Worm (Caenorhabditis elegans) whole organism, L2 larva: ENCODE data around the gene C38D9.2.
A peak's percentile ranks its signal among the peaks of the same experiment; 100 is the strongest.
"Not testable (repeated sequence)": the region's sequence is repeated elsewhere in the genome, so short reads cannot be mapped to it uniquely, and the experiment has no call there.

Experiments used
- C34F6.9 ChIP-seq: fragments of 150-350 bp; optimal IDR thresholded peaks from 2 replicates; lab custom pipeline; 2014; ENCODE audit warnings: missing biosample characterization, missing genetic modification characterization
- F13H6.1 ChIP-seq: sonication (generic microtip); optimal IDR thresholded peaks from 2 replicates; lab custom pipeline; 2016; ENCODE audit warnings: missing genetic modification characterization, missing compliant biosample characterization
- R02D3.7 ChIP-seq: fragments of 150-350 bp; optimal IDR thresholded peaks from 2 replicates; lab custom pipeline; 2014; ENCODE audit warnings: missing biosample characterization, missing genetic modification characterization
- Y55F3AM.14 ChIP-seq: fragments of 200-800 bp; sonication (Bioruptor generic); optimal IDR thresholded peaks from 2 replicates; lab custom pipeline; 2018; ENCODE audit warnings: mild to moderate bottlenecking, missing genetic modification characterization, missing compliant biosample characterization
- ZK546.5 ChIP-seq: sonication (generic microtip); optimal IDR thresholded peaks from 2 replicates; lab custom pipeline; 2017; ENCODE audit warnings: missing biosample characterization, missing genetic modification characterization
- ama-1 ChIP-seq: fragments of 150-350 bp; optimal IDR thresholded peaks from 2 replicates; lab custom pipeline; 2018; ENCODE audit warnings: inconsistent platforms
- ceh-16 ChIP-seq: fragments of 150-350 bp; optimal IDR thresholded peaks from 2 replicates; lab custom pipeline; 2014; ENCODE audit warnings: missing biosample characterization, missing genetic modification characterization
- ceh-82 ChIP-seq: fragments of 150-350 bp; optimal IDR thresholded peaks from 2 replicates; lab custom pipeline; 2014; ENCODE audit warnings: missing biosample characterization, missing genetic modification characterization
- crh-2 ChIP-seq: sonication (generic microtip); optimal IDR thresholded peaks from 2 replicates; lab custom pipeline; 2017; ENCODE audit warnings: missing biosample characterization, missing genetic modification characterization
- dmd-4 ChIP-seq: sonication (generic microtip); optimal IDR thresholded peaks from 2 replicates; lab custom pipeline; 2017; ENCODE audit warnings: missing biosample characterization, missing genetic modification characterization
- egl-27 ChIP-seq: sonication (generic microtip); optimal IDR thresholded peaks from 3 replicates; lab custom pipeline; 2017; ENCODE audit warnings: missing biosample characterization, missing genetic modification reagents, missing genetic modification characterization
- elt-1 ChIP-seq: fragments of 150-350 bp; optimal IDR thresholded peaks from 2 replicates; lab custom pipeline; 2014; ENCODE audit warnings: missing biosample characterization, missing genetic modification characterization
- elt-3 ChIP-seq: sonication (generic microtip); optimal IDR thresholded peaks from 2 replicates; lab custom pipeline; 2017; ENCODE audit warnings: missing biosample characterization, missing genetic modification characterization
- fos-1 ChIP-seq: fragments of 150-350 bp; optimal IDR thresholded peaks from 2 replicates; lab custom pipeline; 2014; ENCODE audit warnings: missing biosample characterization, missing genetic modification characterization
- gmeb-1 ChIP-seq: fragments of 150-350 bp; optimal IDR thresholded peaks from 2 replicates; lab custom pipeline; 2014; ENCODE audit warnings: missing biosample characterization, missing genetic modification characterization
- lin-13 ChIP-seq: fragments of 150-350 bp; optimal IDR thresholded peaks from 2 replicates; lab custom pipeline; 2014; ENCODE audit warnings: missing biosample characterization, missing genetic modification reagents, missing genetic modification characterization
- lin-39 ChIP-seq: fragments of 150-350 bp; optimal IDR thresholded peaks from 2 replicates; lab custom pipeline; 2014; ENCODE audit warnings: missing biosample characterization, missing genetic modification reagents, missing genetic modification characterization
- nhr-10 ChIP-seq: sonication (generic microtip); optimal IDR thresholded peaks from 2 replicates; lab custom pipeline; 2017; ENCODE audit warnings: missing biosample characterization, missing genetic modification characterization
- nhr-129 ChIP-seq: fragments of 150-350 bp; optimal IDR thresholded peaks from 2 replicates; lab custom pipeline; 2014; ENCODE audit warnings: missing biosample characterization, missing genetic modification characterization
- nhr-23 ChIP-seq: fragments of 150-350 bp; optimal IDR thresholded peaks from 2 replicates; lab custom pipeline; 2014; ENCODE audit warnings: missing biosample characterization, missing genetic modification reagents, missing genetic modification characterization
- nhr-237 ChIP-seq: fragments of 150-350 bp; optimal IDR thresholded peaks from 2 replicates; lab custom pipeline; 2014; ENCODE audit warnings: missing biosample characterization, missing genetic modification characterization
- nhr-6 ChIP-seq: fragments of 150-350 bp; optimal IDR thresholded peaks from 2 replicates; lab custom pipeline; 2014; ENCODE audit warnings: missing biosample characterization, missing genetic modification characterization
- nhr-77 ChIP-seq: fragments of 150-350 bp; optimal IDR thresholded peaks from 2 replicates; lab custom pipeline; 2014; ENCODE audit warnings: missing biosample characterization, missing genetic modification characterization
- peb-1 ChIP-seq: fragments of 150-350 bp; optimal IDR thresholded peaks from 2 replicates; lab custom pipeline; 2014; ENCODE audit warnings: missing biosample characterization, missing genetic modification characterization
- sem-4 ChIP-seq: fragments of 150-350 bp; optimal IDR thresholded peaks from 2 replicates; lab custom pipeline; 2014; ENCODE audit warnings: missing biosample characterization, missing genetic modification reagents, missing genetic modification characterization
- skn-1 ChIP-seq: sonication (generic microtip); optimal IDR thresholded peaks from 2 replicates; lab custom pipeline; 2017; ENCODE audit warnings: missing biosample characterization, missing genetic modification characterization
- snpc-4 ChIP-seq: fragments of 150-350 bp; optimal IDR thresholded peaks from 2 replicates; lab custom pipeline; 2014; ENCODE audit warnings: missing biosample characterization, missing genetic modification characterization
- unc-39 ChIP-seq: fragments of 150-350 bp; optimal IDR thresholded peaks from 2 replicates; lab custom pipeline; 2014; ENCODE audit warnings: missing biosample characterization, missing genetic modification characterization
- unc-55 ChIP-seq: fragments of 150-350 bp; sonication (generic microtip); optimal IDR thresholded peaks from 3 replicates; lab custom pipeline; 2014; ENCODE audit warnings: missing biosample characterization, missing genetic modification reagents, missing genetic modification characterization
- ztf-4 ChIP-seq: fragments of 150-350 bp; optimal IDR thresholded peaks from 2 replicates; lab custom pipeline; 2014; ENCODE audit warnings: missing biosample characterization, missing genetic modification characterization

The C38D9.2 gene

ce11 chrV:17558946-17559345 is 8.0 kb upstream of the C38D9.2 start, which contains the start of gene fbxa-172:
TSS of gene fbxa-172 (plus strand) at chrV:17559246.
- no peak for TF ChIP-seq Y55F3AM.14 (GFP tag; lab: Kevin White, UChicago)
- no peak for TF ChIP-seq ztf-4

- no peak for TF ChIP-seq ama-1 (lab: Kevin White, UChicago)
- no peak for TF ChIP-seq elt-1 (tag; lab: Kevin White, UChicago)
- no peak for TF ChIP-seq nhr-10 (tag; lab: Kevin White, UChicago)
Measured at ce11 chrV:17565903-17566302, 1.0 kb upstream of the C38D9.2 start, which contains the start of gene fbxa-171. TSS of gene fbxa-171 (minus strand) at chrV:17566003.

DNA sequence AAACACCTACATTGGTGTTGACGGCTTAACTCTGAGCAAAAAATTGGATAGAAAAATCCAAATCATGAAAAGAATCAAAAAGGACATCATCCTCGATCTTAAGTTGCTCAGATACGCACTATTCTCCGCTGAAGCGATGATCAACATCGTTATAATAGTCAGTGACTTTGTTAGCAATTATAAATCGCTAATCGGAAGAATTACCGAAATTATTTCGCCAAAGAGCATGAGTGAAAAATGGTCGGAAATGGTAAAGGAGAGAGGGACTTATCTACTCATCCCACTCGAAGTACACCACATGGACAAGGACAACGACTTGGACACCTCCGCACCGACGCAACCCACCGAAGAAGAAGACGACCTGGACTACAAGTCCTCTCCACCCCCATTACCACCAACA is 13.1 kb downstream of the C38D9.2 start:
- no peak for TF ChIP-seq elt-3 (tag; lab: Kevin White, UChicago)
- TF ChIP-seq nhr-237, result no peak
- no peak for TF ChIP-seq dmd-4 (tag; lab: Kevin White, UChicago)
- no peak for TF ChIP-seq lin-13
- TF ChIP-seq ztf-4, result no peak
- TF ChIP-seq unc-55 (GFP tag; lab: Kevin White, UChicago), result no peak

DNA sequence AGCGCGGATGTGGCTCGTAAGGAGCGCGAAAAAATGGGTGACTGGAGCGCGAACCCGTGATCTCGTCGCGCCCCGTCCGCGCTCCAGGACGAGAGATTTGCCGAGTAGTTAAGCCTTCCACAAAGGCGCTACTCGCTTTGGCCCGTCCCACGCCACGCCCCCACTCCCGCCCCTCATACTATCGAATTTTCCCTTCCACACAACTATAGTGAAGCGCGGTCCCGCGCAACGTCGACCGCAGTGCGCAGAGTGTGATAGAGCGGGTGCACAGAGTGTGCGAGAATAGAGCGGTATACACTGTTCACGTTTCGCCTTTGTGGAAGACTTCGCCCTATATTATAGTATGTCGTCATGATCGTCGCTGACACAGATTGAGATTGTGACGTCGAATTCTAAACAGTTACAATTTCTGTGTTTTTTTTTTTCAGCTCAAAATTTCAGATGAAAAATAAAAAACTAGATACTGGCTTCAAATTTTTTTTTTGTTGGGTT is 17.4 kb downstream of the C38D9.2 start, which contains the start of gene fbxa-133:
TSS of gene fbxa-133 (plus strand) at position 442 of the 492 bp plus-strand sequence.
- not testable (repeated sequence) for TF ChIP-seq nhr-10 (tag; lab: Kevin White, UChicago); nhr-77; C34F6.9 (tag; lab: Kevin White, UChicago)

ce11 chrV:17595691-17596090 is 28.7 kb downstream of the C38D9.2 start:
- TF ChIP-seq ztf-4 (no peak), skn-1 (tag; lab: Kevin White, UChicago) (no peak), ceh-16 (no peak), snpc-4 (tag; lab: Kevin White, UChicago) (no peak), nhr-23 (tag; lab: Kevin White, UChicago) (no peak), gmeb-1 (tag; lab: Kevin White, UChicago) (no peak), sem-4 (tag; lab: Kevin White, UChicago) (no peak), lin-39 (tag; lab: Kevin White, UChicago) (no peak), nhr-10 (tag; lab: Kevin White, UChicago) (no peak), R02D3.7 (tag; lab: Kevin White, UChicago) (no peak), ZK546.5 (tag; lab: Kevin White, UChicago) (no peak), peb-1 (tag; lab: Kevin White, UChicago) (no peak), nhr-6 (tag; lab: Kevin White, UChicago) (no peak), nhr-129 (tag; lab: Kevin White, UChicago) (no peak), ceh-82 (tag; lab: Kevin White, UChicago) (no peak), egl-27 (tag; lab: Kevin White, UChicago) (no peak), F13H6.1 (no peak)

ce11 chrV:17598810-17599209 is 31.9 kb downstream of the C38D9.2 start, which contains the start of gene Y6G8.2:
TSS of gene Y6G8.2 (minus strand) at chrV:17598956.
- peak; percentile 60 for TF ChIP-seq fos-1 (tag; lab: Kevin White, UChicago)
- no peak for TF ChIP-seq unc-39 (tag; lab: Kevin White, UChicago)

ce11 chrV:17601520-17601919 is 34.6 kb downstream of the C38D9.2 start, which contains the start of gene ztf-25:
TSS of gene ztf-25 (plus strand) at chrV:17601820.
- TF ChIP-seq peb-1 (tag; lab: Kevin White, UChicago) (no peak), sem-4 (tag; lab: Kevin White, UChicago) (no peak), crh-2 (tag; lab: Kevin White, UChicago) (no peak), unc-39 (tag; lab: Kevin White, UChicago) (no peak), ama-1 (lab: Kevin White, UChicago) (no peak)
